Fruit fly (Drosophila melanogaster): ENCODE measurements around the gene CG43317.

The CG43317 gene

DNA sequence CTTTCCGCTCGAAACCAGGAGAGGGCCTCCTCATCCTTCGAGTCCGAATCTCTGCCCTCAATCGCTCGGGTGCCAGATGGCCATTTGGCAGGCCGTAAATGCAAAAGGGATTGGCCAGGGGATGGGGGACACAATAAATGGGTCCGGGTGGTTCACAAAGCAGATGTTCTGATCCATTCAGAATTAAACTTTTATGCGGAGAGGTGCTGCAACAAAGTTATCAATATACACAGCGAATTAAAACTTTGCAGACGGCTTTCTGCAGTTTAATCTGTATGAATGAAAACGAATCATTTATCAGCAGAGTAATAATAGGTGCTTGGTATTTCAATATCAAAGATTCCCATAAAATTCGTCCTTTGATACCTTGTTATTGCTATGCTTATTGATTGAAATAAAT, 26.9 kb downstream of the CG43317 start:
- TF ChIP-seq D1 (tag; optimal IDR thresholded peaks at IDR 0.05) = no peak
- peak; percentile 15 for TF ChIP-seq Snoo (tag; optimal IDR thresholded peaks at IDR 0.05)

DNA sequence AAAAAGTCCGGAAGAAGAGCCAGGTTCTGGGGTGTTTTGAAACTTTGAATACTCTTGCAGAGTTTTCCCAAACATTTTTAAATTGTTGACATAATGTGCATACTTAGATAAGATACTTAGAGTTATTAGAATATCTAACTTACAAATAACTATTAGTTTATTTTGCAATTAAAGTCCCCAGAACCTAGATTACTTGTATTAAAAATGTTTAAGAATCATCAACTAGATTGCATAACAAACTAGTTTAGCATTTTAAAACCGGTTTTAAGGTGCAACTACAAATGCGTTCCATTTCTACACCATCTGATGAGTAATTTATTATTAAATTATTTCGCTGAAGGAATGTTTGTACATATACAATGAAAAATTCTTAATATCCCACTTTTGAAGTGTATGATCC, 27.9 kb downstream of the CG43317 start:
- no peak for TF ChIP-seq CG12605 (GFP tag; IDR thresholded peaks at IDR 0.05)
- TF ChIP-seq fd96Ca (GFP tag; IDR thresholded peaks at IDR 0.05) = no peak
- TF ChIP-seq EcR (GFP tag; optimal IDR thresholded peaks at IDR 0.05) = no peak
- no peak for TF ChIP-seq CG14655 (GFP tag; optimal IDR thresholded peaks at IDR 0.05)
- TF ChIP-seq D1 (tag; optimal IDR thresholded peaks at IDR 0.05) = no peak
- TF ChIP-seq CG32121 (GFP tag; IDR thresholded peaks at IDR 0.05) = no peak
- TF ChIP-seq CG15710 (tag; optimal IDR thresholded peaks at IDR 0.05) = no peak
- TF ChIP-seq Pif1A (GFP tag; optimal IDR thresholded peaks at IDR 0.05) = no peak
- peak; percentile 52 for TF ChIP-seq CG8301 (tag; optimal IDR thresholded peaks at IDR 0.05)
- no peak for TF ChIP-seq CG10348 (GFP tag; IDR thresholded peaks at IDR 0.05)
- peak; percentile 10 for TF ChIP-seq CG8159 (tag; optimal IDR thresholded peaks at IDR 0.05)
- no peak for TF ChIP-seq CG34367 (tag; optimal IDR thresholded peaks at IDR 0.05)
- TF ChIP-seq CG9948 (tag; optimal IDR thresholded peaks at IDR 0.05) = no peak
- no peak for TF ChIP-seq CG17806 (tag; optimal IDR thresholded peaks at IDR 0.05)
- no peak for TF ChIP-seq Pif1B (GFP tag; optimal IDR thresholded peaks at IDR 0.05)
- TF ChIP-seq Snoo (tag; optimal IDR thresholded peaks at IDR 0.05) = peak; percentile 0
- no peak for TF ChIP-seq CG13204 (GFP tag; optimal IDR thresholded peaks at IDR 0.05)

DNA sequence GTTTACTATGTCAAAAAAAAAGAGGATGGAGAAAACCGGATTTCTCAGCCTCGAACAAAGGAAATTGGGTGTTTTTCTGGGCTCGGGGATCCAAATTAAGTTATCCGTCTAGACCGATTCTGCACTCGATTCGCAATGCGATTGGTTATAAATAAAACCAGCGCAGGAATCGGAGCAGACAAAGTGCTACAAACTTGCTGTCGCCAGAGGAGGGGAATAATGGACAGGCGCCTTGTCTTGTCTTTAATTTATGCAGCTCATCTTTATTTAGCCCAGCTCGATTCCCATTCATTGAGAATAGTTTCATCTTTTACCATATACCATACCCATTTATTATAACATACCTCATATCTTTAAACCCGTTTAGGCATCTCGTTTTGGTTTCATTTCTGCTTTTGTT, 29.5 kb downstream of the CG43317 start:
- TF ChIP-seq Pif1B (GFP tag; optimal IDR thresholded peaks at IDR 0.05) (no peak), CG8301 (tag; optimal IDR thresholded peaks at IDR 0.05) (no peak), CG8159 (tag; optimal IDR thresholded peaks at IDR 0.05) (no peak), CG13204 (GFP tag; optimal IDR thresholded peaks at IDR 0.05) (no peak), Pif1A (GFP tag; optimal IDR thresholded peaks at IDR 0.05) (no peak), rn (GFP tag; IDR thresholded peaks at IDR 0.05) (no peak), fd96Ca (GFP tag; IDR thresholded peaks at IDR 0.05) (no peak), CG12605 (GFP tag; IDR thresholded peaks at IDR 0.05) (no peak), Snoo (tag; optimal IDR thresholded peaks at IDR 0.05) (no peak), CG17806 (tag; optimal IDR thresholded peaks at IDR 0.05) (no peak), CG14655 (GFP tag; optimal IDR thresholded peaks at IDR 0.05) (no peak), CG15710 (tag; optimal IDR thresholded peaks at IDR 0.05) (no peak), CG34367 (tag; optimal IDR thresholded peaks at IDR 0.05) (no peak)

DNA sequence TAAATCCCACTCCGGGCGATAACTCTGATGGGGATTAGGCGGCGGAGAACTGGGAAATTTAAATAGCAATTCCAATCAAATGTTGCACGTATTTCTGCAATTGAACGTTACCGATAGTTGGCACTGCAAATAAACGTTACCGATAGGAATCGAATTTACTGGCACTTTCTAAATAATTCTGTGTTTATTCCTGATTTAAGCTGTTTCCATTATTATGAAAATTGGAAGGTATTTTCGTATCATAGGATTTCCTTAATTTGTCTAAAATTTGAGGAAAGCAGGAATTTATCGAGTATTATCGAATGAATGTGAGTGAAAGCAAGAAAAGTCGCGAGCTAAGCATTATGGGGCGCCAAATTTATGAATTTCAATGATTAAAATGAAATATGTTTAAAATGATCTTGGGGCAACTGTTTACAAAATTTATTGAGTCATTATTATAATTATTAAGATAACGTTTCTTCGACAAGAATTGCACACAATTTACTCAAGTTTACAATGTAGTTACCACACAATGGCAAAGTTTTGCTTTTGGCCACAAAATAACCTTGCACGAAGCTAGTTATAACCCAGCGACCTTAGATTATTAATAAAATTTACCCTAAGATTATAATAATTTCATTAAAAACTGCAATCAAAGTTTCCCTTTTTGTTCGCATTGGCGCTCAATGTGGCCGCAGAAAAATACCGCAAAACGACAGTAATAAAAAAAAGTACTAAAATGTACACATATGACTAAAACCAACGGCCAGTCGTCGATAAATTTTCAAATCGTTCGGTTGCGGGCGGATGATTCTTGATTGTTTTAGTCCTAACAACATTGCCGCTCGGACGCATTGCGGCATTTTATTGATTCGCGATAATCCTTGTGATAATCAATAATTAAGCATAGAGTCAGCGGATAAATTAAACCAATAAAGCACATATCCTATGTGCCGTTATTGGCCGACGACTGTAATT, 30.4 kb downstream of the CG43317 start, which contains the start of gene alpha-Man-IIb:
Gene alpha-Man-IIb, plus strand, starts transcription at position 747 of the 960 bp plus-strand sequence.
- TF ChIP-seq Ets98B (GFP tag; IDR thresholded peaks at IDR 0.05) (peak; percentile 19; the same call in 1 of the 2 replicates), CG4496 (GFP tag; IDR thresholded peaks at IDR 0.05) (0 out of 3 replicates have a peak, but pooled peaks have one; percentile 40), Pif1A (GFP tag; optimal IDR thresholded peaks at IDR 0.05) (no peak)

DNA sequence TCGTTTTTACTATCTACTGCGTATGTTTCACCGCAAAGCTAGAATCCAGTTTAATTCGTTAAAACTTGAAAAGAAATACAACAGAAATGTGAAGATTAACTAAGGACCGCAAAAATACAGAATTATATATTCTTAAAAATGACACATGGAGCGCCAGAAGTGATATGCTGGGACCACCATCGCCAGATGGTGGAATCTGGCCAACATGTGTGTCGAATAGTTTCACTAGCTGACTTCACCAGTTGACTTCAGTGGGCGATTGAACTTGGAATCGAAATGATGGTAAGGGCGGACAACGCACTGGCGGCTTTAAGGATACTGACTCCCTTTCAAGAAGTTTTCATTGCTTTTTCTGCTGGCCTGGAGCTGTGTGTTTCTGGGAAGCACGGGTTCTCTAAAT, 32.2 kb downstream of the CG43317 start, which contains the start of gene CG9593:
Gene CG9593, plus strand, starts transcription at position 270 of the 400 bp plus-strand sequence.
- TF ChIP-seq fd96Ca (GFP tag; IDR thresholded peaks at IDR 0.05) (no peak), CG12605 (GFP tag; IDR thresholded peaks at IDR 0.05) (no peak), CG4496 (GFP tag; IDR thresholded peaks at IDR 0.05) (no peak), CG15710 (tag; optimal IDR thresholded peaks at IDR 0.05) (no peak), Pif1A (GFP tag; optimal IDR thresholded peaks at IDR 0.05) (no peak), CG17806 (tag; optimal IDR thresholded peaks at IDR 0.05) (no peak), CG9948 (tag; optimal IDR thresholded peaks at IDR 0.05) (no peak), Pif1B (GFP tag; optimal IDR thresholded peaks at IDR 0.05) (no peak), EcR (GFP tag; optimal IDR thresholded peaks at IDR 0.05) (no peak), CG8159 (tag; optimal IDR thresholded peaks at IDR 0.05) (no peak), CG8301 (tag; optimal IDR thresholded peaks at IDR 0.05) (no peak), CG10348 (GFP tag; IDR thresholded peaks at IDR 0.05) (no peak)

DNA sequence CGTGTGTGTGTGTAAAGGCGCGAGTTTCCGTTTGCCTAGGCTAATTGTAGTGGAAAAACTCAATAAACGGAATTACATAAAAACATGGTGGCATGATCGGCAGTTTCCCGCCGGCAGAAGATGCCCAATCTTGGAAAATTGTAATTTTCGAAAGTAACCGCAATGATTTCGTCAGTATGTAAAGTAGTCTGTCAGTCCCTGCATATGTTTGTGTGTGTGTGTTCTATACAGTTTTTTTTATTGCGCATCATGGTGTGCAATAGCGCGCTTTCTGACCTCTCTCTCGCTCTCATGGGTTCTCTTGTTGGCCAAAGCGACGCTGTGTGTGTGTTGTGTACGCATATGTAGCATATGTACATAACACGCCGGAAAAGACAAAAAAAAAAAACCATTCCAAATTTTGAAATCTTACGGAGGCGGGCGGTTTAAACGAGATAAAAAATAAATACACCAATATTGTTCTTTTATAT, 39.9 kb downstream of the CG43317 start:
- peak; percentile 32 for TF ChIP-seq CG34367 (tag; optimal IDR thresholded peaks at IDR 0.05)
- TF ChIP-seq CG17806 (tag; optimal IDR thresholded peaks at IDR 0.05) = no peak
- no peak for TF ChIP-seq CG8159 (tag; optimal IDR thresholded peaks at IDR 0.05)
- TF ChIP-seq CG4496 (GFP tag; IDR thresholded peaks at IDR 0.05) = peak; percentile 70; the same call in 2 of the 3 replicates
- peak; percentile 32 for TF ChIP-seq CG8301 (tag; optimal IDR thresholded peaks at IDR 0.05)
- TF ChIP-seq CG32121 (GFP tag; IDR thresholded peaks at IDR 0.05) = no peak; the same call in none of the 2 replicates
- TF ChIP-seq fd96Ca (GFP tag; IDR thresholded peaks at IDR 0.05) = peak; percentile 45; the same call in 1 of the 3 replicates
- TF ChIP-seq Pif1B (GFP tag; optimal IDR thresholded peaks at IDR 0.05) = peak; percentile 42
- TF ChIP-seq CG13204 (GFP tag; optimal IDR thresholded peaks at IDR 0.05) = peak; percentile 17
- TF ChIP-seq CG15710 (tag; optimal IDR thresholded peaks at IDR 0.05) = peak; percentile 21
- TF ChIP-seq Ets98B (GFP tag; IDR thresholded peaks at IDR 0.05) = peak; percentile 28; the same call in 1 of the 2 replicates
- TF ChIP-seq gl (tag; optimal IDR thresholded peaks at IDR 0.05) = peak; percentile 23
- no peak for TF ChIP-seq Pif1A (GFP tag; optimal IDR thresholded peaks at IDR 0.05)

Data from whole organism, pupa.